Fruit fly (Drosophila melanogaster): ENCODE results near the gene puc.
A peak's percentile ranks its signal among the peaks of the same experiment; 100 is the strongest.

The puc gene

dm6 chr3R:8115951-8116611, 10.9 kb downstream of the puc start:
- TF ChIP-seq CG8159 (tag; optimal IDR thresholded peaks at IDR 0.05) (peak; percentile 18), Snoo (tag; optimal IDR thresholded peaks at IDR 0.05) (peak; percentile 33), CG9948 (tag; optimal IDR thresholded peaks at IDR 0.05) (no peak), Pif1A (GFP tag; optimal IDR thresholded peaks at IDR 0.05) (no peak), CG4496 (GFP tag; IDR thresholded peaks at IDR 0.05) (no peak), CG12605 (GFP tag; IDR thresholded peaks at IDR 0.05) (no peak), EcR (GFP tag; optimal IDR thresholded peaks at IDR 0.05) (peak; percentile 65)

dm6 chr3R:8118062-8118461, 12.9 kb downstream of the puc start:
- no peak for TF ChIP-seq CG12605 (GFP tag; IDR thresholded peaks at IDR 0.05)
- peak; percentile 61 for TF ChIP-seq EcR (GFP tag; optimal IDR thresholded peaks at IDR 0.05)

dm6 chr3R:8118781-8119456, 13.8 kb downstream of the puc start:
- no peak for TF ChIP-seq D1 (tag; optimal IDR thresholded peaks at IDR 0.05)
- no peak for TF ChIP-seq gl (tag; optimal IDR thresholded peaks at IDR 0.05)
- TF ChIP-seq CG15710 (tag; optimal IDR thresholded peaks at IDR 0.05) = no peak
- TF ChIP-seq CG32121 (GFP tag; IDR thresholded peaks at IDR 0.05) = no peak
- TF ChIP-seq CG14655 (GFP tag; optimal IDR thresholded peaks at IDR 0.05) = no peak
- TF ChIP-seq EcR (GFP tag; optimal IDR thresholded peaks at IDR 0.05) = no peak
- TF ChIP-seq CG12605 (GFP tag; IDR thresholded peaks at IDR 0.05) = no peak
- no peak for TF ChIP-seq CG4496 (GFP tag; IDR thresholded peaks at IDR 0.05)
- TF ChIP-seq Snoo (tag; optimal IDR thresholded peaks at IDR 0.05) = no peak

dm6 chr3R:8119457-8120337, 14.6 kb downstream of the puc start:
- no peak for TF ChIP-seq CG13204 (GFP tag; optimal IDR thresholded peaks at IDR 0.05)
- peak; percentile 69 for TF ChIP-seq Pif1B (GFP tag; optimal IDR thresholded peaks at IDR 0.05)
- TF ChIP-seq CG17806 (tag; optimal IDR thresholded peaks at IDR 0.05) = peak; percentile 57
- TF ChIP-seq CG14655 (GFP tag; optimal IDR thresholded peaks at IDR 0.05) = peak; percentile 78
- TF ChIP-seq fd96Ca (GFP tag; IDR thresholded peaks at IDR 0.05) = peak; percentile 33; the same call in 2 of the 3 replicates
- TF ChIP-seq CG15710 (tag; optimal IDR thresholded peaks at IDR 0.05) = peak; percentile 64
- TF ChIP-seq CG32121 (GFP tag; IDR thresholded peaks at IDR 0.05) = peak; percentile 42
- peak; percentile 8 for TF ChIP-seq CG34367 (tag; optimal IDR thresholded peaks at IDR 0.05)
- TF ChIP-seq CG12605 (GFP tag; IDR thresholded peaks at IDR 0.05) = no peak
- peak; percentile 77 for TF ChIP-seq CG8301 (tag; optimal IDR thresholded peaks at IDR 0.05)
- peak; percentile 61 for TF ChIP-seq Ets98B (GFP tag; IDR thresholded peaks at IDR 0.05)
- TF ChIP-seq Snoo (tag; optimal IDR thresholded peaks at IDR 0.05) = peak; percentile 77
- peak; percentile 59 for TF ChIP-seq CG9948 (tag; optimal IDR thresholded peaks at IDR 0.05)
- TF ChIP-seq D1 (tag; optimal IDR thresholded peaks at IDR 0.05) = peak; percentile 52
- no peak for TF ChIP-seq rn (GFP tag; IDR thresholded peaks at IDR 0.05)
- TF ChIP-seq CG4496 (GFP tag; IDR thresholded peaks at IDR 0.05) = 0 out of 3 replicates have a peak, but pooled peaks have one; percentile 23
- peak; percentile 75 for TF ChIP-seq EcR (GFP tag; optimal IDR thresholded peaks at IDR 0.05)
- TF ChIP-seq CG8159 (tag; optimal IDR thresholded peaks at IDR 0.05) = peak; percentile 71
- TF ChIP-seq CG10348 (GFP tag; IDR thresholded peaks at IDR 0.05) = no peak
- peak; percentile 75 for TF ChIP-seq Pif1A (GFP tag; optimal IDR thresholded peaks at IDR 0.05)

- TF ChIP-seq Snoo (tag; optimal IDR thresholded peaks at IDR 0.05) (peak; percentile 70), CG14655 (GFP tag; optimal IDR thresholded peaks at IDR 0.05) (peak; percentile 8), CG8301 (tag; optimal IDR thresholded peaks at IDR 0.05) (no peak)
These were observed 15.2 kb downstream of the puc start for dm6 chr3R:8120338-8120662.

dm6 chr3R:8122198-8122970, 17.3 kb downstream of the puc start, which contains the start of gene CG7878:
TSS of gene CG7878 (plus strand) at chr3R:8122725.
- TF ChIP-seq fd96Ca (GFP tag; IDR thresholded peaks at IDR 0.05) = no peak
- peak; percentile 8 for TF ChIP-seq CG17806 (tag; optimal IDR thresholded peaks at IDR 0.05)
- no peak for TF ChIP-seq CG8301 (tag; optimal IDR thresholded peaks at IDR 0.05)
- TF ChIP-seq CG32121 (GFP tag; IDR thresholded peaks at IDR 0.05) = 0 out of 2 replicates have a peak, but pooled peaks have one; percentile 12
- TF ChIP-seq Pif1A (GFP tag; optimal IDR thresholded peaks at IDR 0.05) = peak; percentile 30
- TF ChIP-seq CG14655 (GFP tag; optimal IDR thresholded peaks at IDR 0.05) = no peak
- TF ChIP-seq CG8159 (tag; optimal IDR thresholded peaks at IDR 0.05) = peak; percentile 31
- TF ChIP-seq CG12605 (GFP tag; IDR thresholded peaks at IDR 0.05) = no peak
- peak; percentile 4 for TF ChIP-seq Snoo (tag; optimal IDR thresholded peaks at IDR 0.05)
- TF ChIP-seq Ets98B (GFP tag; IDR thresholded peaks at IDR 0.05) = peak; percentile 35; the same call in 1 of the 2 replicates
- no peak for TF ChIP-seq CG9948 (tag; optimal IDR thresholded peaks at IDR 0.05)
- no peak for TF ChIP-seq rn (GFP tag; IDR thresholded peaks at IDR 0.05)
- no peak for TF ChIP-seq EcR (GFP tag; optimal IDR thresholded peaks at IDR 0.05)
- TF ChIP-seq CG15710 (tag; optimal IDR thresholded peaks at IDR 0.05) = peak; percentile 14
- no peak for TF ChIP-seq CG4496 (GFP tag; IDR thresholded peaks at IDR 0.05)
- TF ChIP-seq Pif1B (GFP tag; optimal IDR thresholded peaks at IDR 0.05) = peak; percentile 19
- no peak for TF ChIP-seq gl (tag; optimal IDR thresholded peaks at IDR 0.05)
- no peak for TF ChIP-seq CG10348 (GFP tag; IDR thresholded peaks at IDR 0.05)
- TF ChIP-seq CG34367 (tag; optimal IDR thresholded peaks at IDR 0.05) = no peak
- TF ChIP-seq CG13204 (GFP tag; optimal IDR thresholded peaks at IDR 0.05) = no peak
- peak; percentile 32 for TF ChIP-seq D1 (tag; optimal IDR thresholded peaks at IDR 0.05)
